Worm (Caenorhabditis elegans): ENCODE data around the gene csn-4.

Gene csn-4

DNA sequence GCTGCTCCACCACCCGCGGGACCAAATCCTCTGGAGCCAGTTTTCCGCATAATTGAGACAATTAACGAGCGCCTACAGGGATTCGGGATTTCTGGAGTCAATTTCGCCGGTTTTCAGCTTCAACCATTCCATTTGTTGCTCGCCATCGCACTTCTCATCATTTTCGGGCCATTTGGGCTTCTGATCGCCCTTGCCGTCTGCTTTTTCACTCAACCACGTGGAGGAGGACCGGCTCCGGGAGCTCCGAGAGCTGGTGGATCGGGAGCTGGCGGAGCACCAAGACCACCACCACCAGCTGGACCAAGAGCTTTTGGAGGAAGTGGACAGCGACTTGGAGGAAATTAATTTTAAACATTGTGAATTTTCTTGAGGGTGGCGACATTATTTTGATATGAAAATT, 9.3 kb upstream of the csn-4 start:
- TF ChIP-seq egl-43 (GFP tag; IDR thresholded peaks at IDR 0.05) (0 out of 2 replicates have a peak, but pooled peaks have one; percentile 11), set-16 (GFP tag; IDR thresholded peaks at IDR 0.05) (peak; percentile 85), aha-1 (tag) (peak; percentile 59), madf-9 (GFP tag; conservative IDR thresholded peaks at IDR 0.05) (no peak)

- peak in 1 of 2 experiments; percentile 100 for TF ChIP-seq unc-62 (GFP tag; optimal IDR thresholded peaks at IDR 0.05 in 1 of 2)
- peak; percentile 17 for TF ChIP-seq unc-62 (tag; optimal IDR thresholded peaks at IDR 0.05)
- peak; percentile 78 for TF ChIP-seq ceh-32 (tag; optimal IDR thresholded peaks at IDR 0.05; ENCODE audit: poor library complexity)
- TF ChIP-seq zfp-3 (GFP tag; conservative IDR thresholded peaks at IDR 0.05) = peak; percentile 99
- TF ChIP-seq madf-9 (GFP tag; conservative IDR thresholded peaks at IDR 0.05) = peak; percentile 96
- peak; percentile 93 for TF ChIP-seq nhr-6 (tag; optimal IDR thresholded peaks at IDR 0.05)
- TF ChIP-seq daf-8 (GFP tag; IDR thresholded peaks at IDR 0.05) = no peak
- TF ChIP-seq unc-39 (tag; optimal IDR thresholded peaks at IDR 0.05) = no peak
- peak; percentile 34 for TF ChIP-seq zag-1 (tag; optimal IDR thresholded peaks at IDR 0.05)
- TF ChIP-seq nhr-41 (GFP tag; IDR thresholded peaks at IDR 0.05) = peak; percentile 76; the same call in 1 of the 2 replicates
- TF ChIP-seq Y48G9A.11 (GFP tag; IDR thresholded peaks at IDR 0.05) = peak; percentile 97
- peak; percentile 97 for TF ChIP-seq ctbp-1 (GFP tag; IDR thresholded peaks at IDR 0.05)
- TF ChIP-seq hmg-1.1 (GFP tag; IDR thresholded peaks at IDR 0.05) = peak; percentile 99
- TF ChIP-seq snpc-4 (tag; optimal IDR thresholded peaks at IDR 0.05) = peak; percentile 31
- TF ChIP-seq dve-1 (tag; optimal IDR thresholded peaks at IDR 0.05; ENCODE audit: insufficient read depth) = peak; percentile 99
- TF ChIP-seq ama-1 (optimal IDR thresholded peaks at IDR 0.05) = peak; percentile 86
- TF ChIP-seq pha-4 (GFP tag; IDR thresholded peaks at IDR 0.05) = peak; percentile 97
- peak; percentile 19 for TF ChIP-seq pha-4 (tag; optimal IDR thresholded peaks at IDR 0.05)
- peak; percentile 98 for TF ChIP-seq arid-1 (GFP tag; conservative IDR thresholded peaks at IDR 0.05)
- peak; percentile 90 for TF ChIP-seq ZK337.2 (GFP tag; IDR thresholded peaks at IDR 0.05)
- peak; percentile 69 for TF ChIP-seq set-16 (GFP tag; IDR thresholded peaks at IDR 0.05)
- no peak for TF ChIP-seq ceh-28 (tag; optimal IDR thresholded peaks at IDR 0.05)
- TF ChIP-seq nhr-77 (tag; optimal IDR thresholded peaks at IDR 0.05) = peak; percentile 94
- no peak for TF ChIP-seq daf-12 (tag; optimal IDR thresholded peaks at IDR 0.05)
- no peak for TF ChIP-seq R02D3.7 (tag; optimal IDR thresholded peaks at IDR 0.05)
- TF ChIP-seq mxl-3 (GFP tag; optimal IDR thresholded peaks at IDR 0.05) = peak; percentile 72
- TF ChIP-seq ztf-7 (tag; optimal IDR thresholded peaks at IDR 0.05) = peak; percentile 91
- peak; percentile 81 for TF ChIP-seq nhr-10 (tag; optimal IDR thresholded peaks at IDR 0.05)
- TF ChIP-seq fkh-10 (GFP tag; optimal IDR thresholded peaks at IDR 0.05) = peak; percentile 98
- TF ChIP-seq nhr-25 (tag; optimal IDR thresholded peaks at IDR 0.05; ENCODE audit: borderline replicate concordance, insufficient read depth) = peak; percentile 81
- TF ChIP-seq mep-1 (tag; optimal IDR thresholded peaks at IDR 0.05) = peak; percentile 99
- TF ChIP-seq hlh-11 (tag; optimal IDR thresholded peaks at IDR 0.05) = peak; percentile 96
- TF ChIP-seq daf-19 (GFP tag; conservative IDR thresholded peaks at IDR 0.05) = peak; percentile 91
- TF ChIP-seq nhr-42 (GFP tag; IDR thresholded peaks at IDR 0.05) = peak; percentile 96
- peak; percentile 97 for TF ChIP-seq lin-38 (GFP tag; IDR thresholded peaks at IDR 0.05)
- TF ChIP-seq madf-5 (GFP tag; IDR thresholded peaks at IDR 0.05) = 0 out of 4 replicates have a peak, but pooled peaks of 1 of the 2 experiments have one; percentile 72
- peak; percentile 96 for TF ChIP-seq duxl-1 (tag; optimal IDR thresholded peaks at IDR 0.05; ENCODE audit: poor library complexity)
- TF ChIP-seq zfp-2 (tag; optimal IDR thresholded peaks at IDR 0.05) = peak; percentile 85
- peak; percentile 88 for TF ChIP-seq unc-130 (GFP tag; optimal IDR thresholded peaks at IDR 0.05)
- peak; percentile 94 for TF ChIP-seq Y75B8A.6 (GFP tag; IDR thresholded peaks at IDR 0.05)
- peak; percentile 99 for TF ChIP-seq T26A8.4 (GFP tag; IDR thresholded peaks at IDR 0.05)
- TF ChIP-seq rbr-2 (tag; optimal IDR thresholded peaks at IDR 0.05) = peak; percentile 97
- peak; percentile 79 for TF ChIP-seq nhr-28 (tag; optimal IDR thresholded peaks at IDR 0.05)
- peak; percentile 89 for TF ChIP-seq nhr-11 (tag; optimal IDR thresholded peaks at IDR 0.05)
- TF ChIP-seq lsy-2 (tag; optimal IDR thresholded peaks at IDR 0.05) = peak; percentile 99 to 100
- 0 out of 2 replicates have a peak, but pooled peaks have one; percentile 14 for TF ChIP-seq Y105C5A.15 (GFP tag; IDR thresholded peaks at IDR 0.05)
Observed at ce11 chrIV:1093870-1094564, 7.2 kb upstream of the csn-4 start, which contains the start of the genes cct-8 and Y55F3AR.2. Gene cct-8, minus strand, starts transcription at chrIV:1093920. Gene Y55F3AR.2, plus strand, starts transcription at chrIV:1094541.
